Fruit fly (Drosophila melanogaster) whole organism, embryonic: ENCODE measurements around the gene Srr.

ENCODE experiments used
- Blimp-1 ChIP-seq: fragments of 200-800 bp; sonication (Bioruptor generic); optimal IDR thresholded peaks from 3 replicates; lab custom pipeline; 2018; ENCODE audit warnings: missing biosample characterization, missing genetic modification characterization, mild to moderate bottlenecking, moderate library complexity, missing genetic modification reagents
- Bteb2 ChIP-seq: fragments of 200-800 bp; sonication (Bioruptor generic); optimal IDR thresholded peaks from 2 replicates; lab custom pipeline; 2016; ENCODE audit warnings: missing biosample characterization, missing genetic modification characterization
- CG10147 ChIP-seq: fragments of 200-800 bp; sonication (Bioruptor generic); optimal IDR thresholded peaks from 2 replicates; lab custom pipeline; 2019; ENCODE audit warnings: missing biosample characterization, mild to moderate bottlenecking, missing genetic modification characterization, moderate library complexity
- CG10267 ChIP-seq: fragments of 200-800 bp; sonication (Bioruptor generic); optimal IDR thresholded peaks from 2 replicates; lab custom pipeline; 2018; ENCODE audit warnings: missing biosample characterization, mild to moderate bottlenecking, missing genetic modification characterization, moderate library complexity
- CG10462 ChIP-seq: fragments of 200-800 bp; sonication (Bioruptor generic); optimal IDR thresholded peaks from 2 replicates; lab custom pipeline; 2016; ENCODE audit warnings: missing biosample characterization, missing genetic modification characterization
- CG11560 ChIP-seq: fragments of 200-800 bp; sonication (Bioruptor generic); IDR thresholded peaks from 3 replicates; pipeline ENCODE4 v1.3.6; 2022; ENCODE audit warnings: missing biosample characterization, missing genetic modification characterization
- CG12219 ChIP-seq: fragments of 200-800 bp; sonication (Bioruptor generic); optimal IDR thresholded peaks from 3 replicates; lab custom pipeline; 2018; ENCODE audit warnings: missing biosample characterization, mild to moderate bottlenecking, missing genetic modification characterization
- CG12744 ChIP-seq: fragments of 200-800 bp; sonication (Bioruptor generic); optimal IDR thresholded peaks from 2 replicates; lab custom pipeline; 2016; ENCODE audit warnings: missing biosample characterization, missing genetic modification characterization
- CG1603 ChIP-seq: fragments of 200-800 bp; sonication (Bioruptor generic); optimal IDR thresholded peaks from 2 replicates; lab custom pipeline; 2019; ENCODE audit warnings: missing biosample characterization, mild to moderate bottlenecking, missing genetic modification characterization, moderate library complexity
- CG17829 ChIP-seq: fragments of 200-800 bp; optimal IDR thresholded peaks from 2 replicates; lab custom pipeline; 2019; ENCODE audit warnings: missing biosample characterization, mild to moderate bottlenecking, missing genetic modification characterization, moderate library complexity
- CG18262 ChIP-seq: fragments of 200-800 bp; optimal IDR thresholded peaks from 3 replicates; lab custom pipeline; 2019; ENCODE audit warnings: missing biosample characterization, mild to moderate bottlenecking, missing genetic modification characterization, moderate library complexity
- CG2120 ChIP-seq: fragments of 200-800 bp; sonication (Bioruptor generic); optimal IDR thresholded peaks from 3 replicates; lab custom pipeline; 2016; ENCODE audit warnings: missing biosample characterization, missing genetic modification characterization
- CG2199 ChIP-seq: fragments of 200-800 bp; sonication (Bioruptor generic); IDR thresholded peaks from 3 replicates; pipeline ENCODE4 v1.3.6; 2022; ENCODE audit warnings: missing biosample characterization, missing genetic modification characterization
- CG30403 ChIP-seq: fragments of 200-800 bp; sonication (Bioruptor generic); optimal IDR thresholded peaks from 3 replicates; lab custom pipeline; 2016; ENCODE audit warnings: missing biosample characterization, missing genetic modification characterization
- CG3065 ChIP-seq: fragments of 200-800 bp; sonication (Bioruptor generic); optimal IDR thresholded peaks from 2 replicates; lab custom pipeline; 2016; ENCODE audit warnings: missing biosample characterization, missing genetic modification characterization
- CG32532 ChIP-seq: fragments of 200-800 bp; sonication (Bioruptor generic); IDR thresholded peaks from 2 replicates; pipeline ENCODE4 v1.3.6; 2022; ENCODE audit warnings: missing biosample characterization, missing genetic modification characterization
- CG32772 ChIP-seq: fragments of 200-800 bp; sonication (Bioruptor generic); IDR thresholded peaks from 2 replicates; pipeline ENCODE4 v1.3.6; 2022; ENCODE audit warnings: missing biosample characterization, missing genetic modification characterization
- CG6175 ChIP-seq: fragments of 200-800 bp; sonication (Bioruptor generic); IDR thresholded peaks from 3 replicates; pipeline ENCODE4 v1.3.6; 2022; ENCODE audit warnings: missing biosample characterization, missing genetic modification characterization
- CG6689 ChIP-seq: fragments of 200-800 bp; sonication (Bioruptor generic); IDR thresholded peaks from 2 replicates; pipeline ENCODE4 v1.3.6; 2022; ENCODE audit warnings: missing biosample characterization, missing genetic modification characterization
- CG6765 ChIP-seq: fragments of 200-800 bp; sonication (Bioruptor generic); optimal IDR thresholded peaks from 3 replicates; lab custom pipeline; 2017; ENCODE audit warnings: missing biosample characterization, mild to moderate bottlenecking, missing genetic modification characterization
- CG7786 ChIP-seq: fragments of 200-800 bp; sonication (Bioruptor generic); optimal IDR thresholded peaks from 2 replicates; lab custom pipeline; 2016; ENCODE audit warnings: missing biosample characterization, missing genetic modification characterization
- CG9609 ChIP-seq: fragments of 200-800 bp; sonication (Bioruptor generic); optimal IDR thresholded peaks from 3 replicates; lab custom pipeline; 2016; ENCODE audit warnings: missing biosample characterization, missing genetic modification characterization
- Dbx ChIP-seq: fragments of 200-800 bp; sonication (Bioruptor generic); IDR thresholded peaks from 3 replicates; pipeline ENCODE4 v1.3.6; 2022; ENCODE audit warnings: missing biosample characterization, missing genetic modification characterization
- Fer3 ChIP-seq: fragments of 200-800 bp; sonication (Bioruptor generic); optimal IDR thresholded peaks from 2 replicates; lab custom pipeline; 2018; ENCODE audit warnings: missing biosample characterization, mild to moderate bottlenecking, missing genetic modification characterization, moderate library complexity
- Gug ChIP-seq: fragments of 200-800 bp; sonication (Bioruptor generic); IDR thresholded peaks from 4 replicates; pipeline ENCODE4 v1.3.6; 2022; ENCODE audit warnings: missing biosample characterization, missing genetic modification characterization
- HHEX ChIP-seq: fragments of 200-800 bp; sonication (Bioruptor generic); optimal IDR thresholded peaks from 3 replicates; lab custom pipeline; 2017; ENCODE audit warnings: missing biosample characterization, mild to moderate bottlenecking, missing genetic modification characterization, missing genetic modification reagents
- HmgZ ChIP-seq: fragments of 200-800 bp; sonication (Bioruptor generic); optimal IDR thresholded peaks from 2 replicates; lab custom pipeline; 2018; ENCODE audit warnings: missing biosample characterization, mild to moderate bottlenecking, missing genetic modification characterization
- Hmx ChIP-seq: fragments of 200-800 bp; sonication (Bioruptor generic); optimal IDR thresholded peaks from 2 replicates; lab custom pipeline; 2016; ENCODE audit warnings: missing biosample characterization, missing genetic modification characterization
- PHDP ChIP-seq: fragments of 200-800 bp; sonication (Bioruptor generic); optimal IDR thresholded peaks from 3 replicates; lab custom pipeline; 2018; ENCODE audit warnings: missing biosample characterization, mild to moderate bottlenecking, missing genetic modification characterization, moderate library complexity
- Ravus ChIP-seq: fragments of 200-800 bp; sonication (Bioruptor generic); IDR thresholded peaks from 2 replicates; pipeline ENCODE4 v1.3.6; 2022; ENCODE audit warnings: missing biosample characterization, missing genetic modification characterization
- Side ChIP-seq: fragments of 200-800 bp; sonication (Bioruptor generic); optimal IDR thresholded peaks from 2 replicates; lab custom pipeline; 2016; ENCODE audit warnings: missing biosample characterization, missing genetic modification characterization
- Six4 ChIP-seq: fragments of 200-800 bp; sonication (Bioruptor generic); optimal IDR thresholded peaks from 2 replicates; lab custom pipeline; 2016; ENCODE audit warnings: missing biosample characterization, missing genetic modification characterization
- cato ChIP-seq: fragments of 200-800 bp; sonication (Bioruptor generic); optimal IDR thresholded peaks from 2 replicates; lab custom pipeline; 2016; ENCODE audit warnings: missing biosample characterization, missing genetic modification characterization, borderline replicate concordance
- chinmo ChIP-seq: fragments of 200-800 bp; sonication (Bioruptor generic); IDR thresholded peaks from 4 replicates; pipeline ENCODE4 v1.3.6; 2022; ENCODE audit warnings: missing biosample characterization, missing genetic modification characterization; ENCODE audit not compliant: partially characterized antibody
- ci ChIP-seq: fragments of 200-800 bp; sonication (Bioruptor generic); IDR thresholded peaks from 3 replicates; pipeline ENCODE4 v1.3.6; 2022; ENCODE audit warnings: missing biosample characterization, missing genetic modification characterization
- dan ChIP-seq: fragments of 200-800 bp; sonication (Bioruptor generic); IDR thresholded peaks from 2 replicates; pipeline ENCODE4 v1.3.6; 2022; ENCODE audit warnings: missing biosample characterization, missing genetic modification characterization
- dm ChIP-seq: fragments of 200-800 bp; sonication (Bioruptor generic); optimal IDR thresholded peaks from 3 replicates; lab custom pipeline; 2016; ENCODE audit warnings: missing biosample characterization, missing genetic modification characterization
- fd64A ChIP-seq: fragments of 200-800 bp; sonication (Bioruptor generic); optimal IDR thresholded peaks from 3 replicates; lab custom pipeline; 2018; ENCODE audit warnings: missing biosample characterization, mild to moderate bottlenecking, missing genetic modification characterization
- ftz-f1 ChIP-seq: fragments of 200-800 bp; sonication (Bioruptor generic); optimal IDR thresholded peaks from 2 replicates; lab custom pipeline; 2016; ENCODE audit warnings: missing biosample characterization, missing genetic modification characterization
- gcm ChIP-seq: fragments of 200-800 bp; sonication (Bioruptor generic); optimal IDR thresholded peaks from 2 replicates; lab custom pipeline; 2019; ENCODE audit warnings: missing biosample characterization, mild to moderate bottlenecking, missing genetic modification characterization, moderate library complexity
- gro ChIP-seq: fragments of 200-800 bp; sonication (Bioruptor generic); optimal IDR thresholded peaks from 2 replicates; lab custom pipeline; 2016; ENCODE audit warnings: missing biosample characterization, missing genetic modification characterization
- hb ChIP-seq: fragments of 200-800 bp; sonication (Bioruptor generic); IDR thresholded peaks from 3 replicates; pipeline ENCODE4 v1.3.6; 2022; ENCODE audit warnings: missing biosample characterization, missing genetic modification characterization; ENCODE audit not compliant: partially characterized antibody
- insv ChIP-seq, 2 experiments: fragments of 200-800 bp; sonication (Bioruptor generic); optimal IDR thresholded peaks; 3 replicates each; lab custom pipeline; 2016 to 2018; ENCODE audit warnings: missing biosample characterization in 2 of 2, missing genetic modification characterization in 2 of 2
- mirr ChIP-seq: fragments of 200-800 bp; sonication (Bioruptor generic); optimal IDR thresholded peaks from 3 replicates; lab custom pipeline; 2018; ENCODE audit warnings: missing biosample characterization, mild to moderate bottlenecking, missing genetic modification characterization
- nerfin-1 ChIP-seq: fragments of 200-800 bp; sonication (Bioruptor generic); optimal IDR thresholded peaks from 3 replicates; lab custom pipeline; 2019; ENCODE audit warnings: missing biosample characterization, mild to moderate bottlenecking, missing genetic modification characterization, moderate library complexity
- nom ChIP-seq: fragments of 200-800 bp; sonication (Bioruptor generic); optimal IDR thresholded peaks from 2 replicates; lab custom pipeline; 2017; ENCODE audit warnings: missing biosample characterization, missing genetic modification characterization, mild to moderate bottlenecking, moderate library complexity, missing genetic modification reagents
- otp ChIP-seq: fragments of 200-800 bp; sonication (Bioruptor generic); IDR thresholded peaks from 3 replicates; pipeline ENCODE4, ENCODE4 v1.3.6; 2022; ENCODE audit warnings: missing biosample characterization, missing genetic modification characterization
- tgo ChIP-seq: fragments of 200-800 bp; sonication (Bioruptor generic); IDR thresholded peaks from 3 replicates; pipeline ENCODE4 v1.3.6; 2022; ENCODE audit warnings: missing biosample characterization, missing genetic modification characterization
- vnd ChIP-seq: fragments of 200-800 bp; sonication (Bioruptor generic); IDR thresholded peaks from 3 replicates; pipeline ENCODE4 v1.3.6; 2022; ENCODE audit warnings: missing biosample characterization, missing genetic modification characterization; ENCODE audit not compliant: partially characterized antibody
- zfh2 ChIP-seq: fragments of 200-800 bp; sonication (Bioruptor generic); optimal IDR thresholded peaks from 2 replicates; lab custom pipeline; 2016; ENCODE audit warnings: missing biosample characterization, missing genetic modification characterization

Gene Srr

dm6 chr3R:9337402-9338254 is 27.6 kb upstream of the Srr start:
- TF ChIP-seq Bteb2 (GFP tag; lab: Kevin White, UChicago) (no peak), Side (GFP tag; lab: Kevin White, UChicago) (no peak), CG7786 (GFP tag; lab: Kevin White, UChicago) (no peak), insv (GFP tag; optimal IDR thresholded peaks at IDR 0.05; lab: Kevin White, UChicago) (no peak), CG6689 (GFP tag; lab: Robert Waterston, UW) (no peak), dm (GFP tag; lab: Kevin White, UChicago) (no peak), CG9609 (GFP tag; lab: Kevin White, UChicago) (no peak), ftz-f1 (GFP tag; lab: Kevin White, UChicago) (peak; percentile 77), CG11560 (tag; lab: Robert Waterston, UW) (no peak), dan (GFP tag; lab: Robert Waterston, UW) (no peak), CG1603 (tag; lab: Kevin White, UChicago) (no peak), CG30403 (GFP tag; lab: Kevin White, UChicago) (no peak), Blimp-1 (GFP tag; lab: Kevin White, UChicago) (no peak), PHDP (no peak), nom (GFP tag; lab: Kevin White, UChicago) (no peak), CG18262 (tag; lab: Kevin White, UChicago) (no peak), ci (peak; percentile 49; the same call in 1 of the 3 replicates), CG10462 (GFP tag; lab: Kevin White, UChicago) (no peak), Ravus (no peak), CG32772 (GFP tag; lab: Robert Waterston, UW) (no peak), Dbx (GFP tag; lab: Robert Waterston, UW) (no peak), CG10147 (GFP tag; lab: Kevin White, UChicago) (no peak), CG6765 (GFP tag; lab: Kevin White, UChicago) (no peak), nerfin-1 (tag; lab: Kevin White, UChicago) (peak; percentile 21), hb (GFP tag; lab: Robert Waterston, UW) (no peak), CG6175 (GFP tag; lab: Robert Waterston, UW) (no peak), HHEX (GFP tag; lab: Kevin White, UChicago) (no peak), fd64A (GFP tag; lab: Kevin White, UChicago) (no peak), chinmo (GFP tag; lab: Robert Waterston, UW) (0 out of 4 replicates have a peak, but pooled peaks have one; percentile 76), CG2120 (no peak), CG17829 (tag; lab: Kevin White, UChicago) (no peak), HmgZ (tag; lab: Kevin White, UChicago) (no peak), CG10267 (no peak), otp (GFP tag; lab: Robert Waterston, UW) (no peak), Six4 (GFP tag; lab: Kevin White, UChicago) (no peak), tgo (GFP tag; lab: Robert Waterston, UW) (no peak), CG32532 (GFP tag; lab: Robert Waterston, UW) (peak; percentile 36; the same call in 1 of the 2 replicates), CG2199 (GFP tag; lab: Robert Waterston, UW) (peak; percentile 49; the same call in 1 of the 3 replicates), CG12744 (GFP tag; lab: Kevin White, UChicago) (no peak), CG12219 (GFP tag; lab: Kevin White, UChicago) (no peak), cato (no peak), gcm (no peak), mirr (GFP tag; lab: Kevin White, UChicago) (peak; percentile 53), zfh2 (GFP tag; lab: Kevin White, UChicago) (no peak), gro (GFP tag; lab: Kevin White, UChicago) (no peak), Fer3 (tag; lab: Kevin White, UChicago) (no peak), CG3065 (no peak), Gug (GFP tag; lab: Robert Waterston, UW) (no peak), Hmx (GFP tag; lab: Kevin White, UChicago) (no peak), vnd (GFP tag; lab: Robert Waterston, UW) (no peak)
